Worm (Caenorhabditis elegans) whole organism, mixed stage, embryonic: ENCODE measurements around the gene ttr-53.

Experiments used
- M03D4.4 ChIP-seq: sonication (generic microtip); optimal IDR thresholded peaks from 2 replicates; lab custom pipeline; 2017; ENCODE audit warnings: mild to moderate bottlenecking, missing genetic modification characterization, missing compliant biosample characterization
- bed-3 ChIP-seq: fragments of 200-800 bp; sonication (Bioruptor generic); optimal IDR thresholded peaks from 3 replicates; lab custom pipeline; 2018; ENCODE audit warnings: mild to moderate bottlenecking, missing genetic modification characterization, moderate library complexity, missing compliant biosample characterization
- blmp-1 ChIP-seq: fragments of 150-350 bp; optimal IDR thresholded peaks from 2 replicates; lab custom pipeline; 2014; ENCODE audit warnings: missing biosample characterization, missing genetic modification characterization
- ceh-39 ChIP-seq: fragments of 150-350 bp; optimal IDR thresholded peaks from 2 replicates; lab custom pipeline; 2014; ENCODE audit warnings: missing biosample characterization, missing genetic modification characterization
- ceh-43 ChIP-seq: fragments of 200-800 bp; sonication (Bioruptor generic); optimal IDR thresholded peaks from 2 replicates; lab custom pipeline; 2018; ENCODE audit warnings: mild to moderate bottlenecking, missing genetic modification characterization, moderate library complexity, missing compliant biosample characterization
- ceh-83 ChIP-seq: fragments of 200-800 bp; sonication (Bioruptor generic); optimal IDR thresholded peaks from 2 replicates; lab custom pipeline; 2018; ENCODE audit warnings: mild to moderate bottlenecking, missing genetic modification characterization, missing compliant biosample characterization
- cnd-1 ChIP-seq: fragments of 200-800 bp; sonication (Bioruptor generic); optimal IDR thresholded peaks from 2 replicates; lab custom pipeline; 2018; ENCODE audit warnings: mild to moderate bottlenecking, missing genetic modification characterization, missing compliant biosample characterization
- drap-1 ChIP-seq: fragments of 200-800 bp; sonication (Bioruptor generic); optimal IDR thresholded peaks from 3 replicates; lab custom pipeline; 2018; ENCODE audit warnings: mild to moderate bottlenecking, missing genetic modification characterization, missing compliant biosample characterization
- elt-1 ChIP-seq: sonication (generic microtip); optimal IDR thresholded peaks from 2 replicates; lab custom pipeline; 2017; ENCODE audit warnings: missing genetic modification characterization, mild to moderate bottlenecking, missing compliant biosample characterization, antibody characterized with exemption, moderate library complexity, borderline replicate concordance; ENCODE audit not compliant: insufficient read depth
- elt-3 ChIP-seq: fragments of 150-350 bp; optimal IDR thresholded peaks from 2 replicates; lab custom pipeline; 2014; ENCODE audit warnings: missing biosample characterization, missing genetic modification characterization
- flh-1 ChIP-seq: fragments of 200-800 bp; sonication (Bioruptor generic); optimal IDR thresholded peaks from 2 replicates; lab custom pipeline; 2018; ENCODE audit warnings: mild to moderate bottlenecking, missing genetic modification characterization, moderate library complexity, missing compliant biosample characterization
- ham-2 ChIP-seq: fragments of 200-800 bp; sonication (Bioruptor generic); optimal IDR thresholded peaks from 2 replicates; lab custom pipeline; 2018; ENCODE audit warnings: mild to moderate bottlenecking, missing genetic modification characterization, missing compliant biosample characterization
- hlh-1 ChIP-seq: fragments of 150-350 bp; optimal IDR thresholded peaks from 2 replicates; lab custom pipeline; 2014; ENCODE audit warnings: missing biosample characterization, missing genetic modification reagents, missing genetic modification characterization
- lin-13 ChIP-seq: fragments of 150-350 bp; optimal IDR thresholded peaks from 2 replicates; lab custom pipeline; 2014; ENCODE audit warnings: missing biosample characterization, missing genetic modification characterization
- lin-32 ChIP-seq: fragments of 200-800 bp; sonication (Bioruptor generic); optimal IDR thresholded peaks from 2 replicates; lab custom pipeline; 2018; ENCODE audit warnings: mild to moderate bottlenecking, missing genetic modification characterization, missing compliant biosample characterization
- lsy-2 ChIP-seq: fragments of 150-350 bp; optimal IDR thresholded peaks from 2 replicates; lab custom pipeline; 2014; ENCODE audit warnings: missing biosample characterization, missing genetic modification characterization
- mab-5 ChIP-seq: fragments of 150-350 bp; optimal IDR thresholded peaks from 2 replicates; lab custom pipeline; 2014; ENCODE audit warnings: missing biosample characterization, missing genetic modification characterization
- mep-1 ChIP-seq: fragments of 150-350 bp; optimal IDR thresholded peaks from 2 replicates; lab custom pipeline; 2017; ENCODE audit warnings: missing biosample characterization, missing genetic modification reagents, missing genetic modification characterization, inconsistent platforms
- mls-2 ChIP-seq: sonication (generic microtip); optimal IDR thresholded peaks from 2 replicates; lab custom pipeline; 2016; ENCODE audit warnings: mild to moderate bottlenecking, missing genetic modification characterization, moderate library complexity, missing compliant biosample characterization
- nhr-12 ChIP-seq: fragments of 150-350 bp; optimal IDR thresholded peaks from 2 replicates; lab custom pipeline; 2014; ENCODE audit warnings: missing biosample characterization, missing genetic modification characterization
- nhr-2 ChIP-seq: fragments of 150-350 bp; optimal IDR thresholded peaks from 2 replicates; lab custom pipeline; 2014; ENCODE audit warnings: missing biosample characterization, missing genetic modification characterization
- nhr-237 ChIP-seq: fragments of 150-350 bp; optimal IDR thresholded peaks from 2 replicates; lab custom pipeline; 2014; ENCODE audit warnings: missing biosample characterization, missing genetic modification characterization
- nhr-28 ChIP-seq: fragments of 150-350 bp; optimal IDR thresholded peaks from 2 replicates; lab custom pipeline; 2014; ENCODE audit warnings: missing biosample characterization, missing genetic modification characterization
- pha-4 ChIP-seq: fragments of 150-350 bp; optimal IDR thresholded peaks from 2 replicates; lab custom pipeline; 2018; ENCODE audit warnings: missing biosample characterization, missing genetic modification reagents, missing genetic modification characterization
- sem-2 ChIP-seq: fragments of 200-800 bp; sonication (Bioruptor generic); optimal IDR thresholded peaks from 2 replicates; lab custom pipeline; 2018; ENCODE audit warnings: mild to moderate bottlenecking, missing genetic modification characterization, missing compliant biosample characterization
- snpc-4 ChIP-seq: fragments of 150-350 bp; optimal IDR thresholded peaks from 2 replicates; lab custom pipeline; 2014; ENCODE audit warnings: missing biosample characterization, missing genetic modification characterization
- sptf-1 ChIP-seq: sonication (generic microtip); optimal IDR thresholded peaks from 2 replicates; lab custom pipeline; 2017; ENCODE audit warnings: mild to moderate bottlenecking, missing genetic modification characterization, moderate library complexity, missing compliant biosample characterization
- tbx-8 ChIP-seq: fragments of 200-800 bp; sonication (Bioruptor generic); optimal IDR thresholded peaks from 2 replicates; lab custom pipeline; 2018; ENCODE audit warnings: mild to moderate bottlenecking, missing genetic modification characterization, moderate library complexity, missing compliant biosample characterization
- unc-120 ChIP-seq: sonication (generic microtip); optimal IDR thresholded peaks from 2 replicates; lab custom pipeline; 2017; ENCODE audit warnings: missing genetic modification characterization, missing compliant biosample characterization; ENCODE audit not compliant: poor library complexity, severe bottlenecking
- unc-39 ChIP-seq: fragments of 150-350 bp; optimal IDR thresholded peaks from 2 replicates; lab custom pipeline; 2014; ENCODE audit warnings: missing biosample characterization, missing genetic modification characterization
- unc-62 ChIP-seq: fragments of 150-350 bp; optimal IDR thresholded peaks from 2 replicates; lab custom pipeline; 2014; ENCODE audit warnings: missing biosample characterization, missing genetic modification reagents, missing genetic modification characterization
- ztf-11 ChIP-seq: fragments of 150-350 bp; optimal IDR thresholded peaks from 2 replicates; lab custom pipeline; 2014; ENCODE audit warnings: missing biosample characterization, missing genetic modification characterization

ttr-53 gene

ce11 chrIV:10137804-10138203 is 20.0 kb upstream of the ttr-53 start, which contains the start of gene K08F4.12:
TSS of gene K08F4.12 (plus strand) at chrIV:10138104.
- TF ChIP-seq ceh-39 (tag; lab: Kevin White, UChicago) (no peak), M03D4.4 (tag; lab: Kevin White, UChicago) (no peak), nhr-12 (tag; lab: Kevin White, UChicago) (no peak), snpc-4 (tag; lab: Kevin White, UChicago) (no peak), ceh-83 (no peak), mab-5 (tag; lab: Kevin White, UChicago) (no peak), unc-62 (GFP tag; lab: Kevin White, UChicago) (no peak)

DNA sequence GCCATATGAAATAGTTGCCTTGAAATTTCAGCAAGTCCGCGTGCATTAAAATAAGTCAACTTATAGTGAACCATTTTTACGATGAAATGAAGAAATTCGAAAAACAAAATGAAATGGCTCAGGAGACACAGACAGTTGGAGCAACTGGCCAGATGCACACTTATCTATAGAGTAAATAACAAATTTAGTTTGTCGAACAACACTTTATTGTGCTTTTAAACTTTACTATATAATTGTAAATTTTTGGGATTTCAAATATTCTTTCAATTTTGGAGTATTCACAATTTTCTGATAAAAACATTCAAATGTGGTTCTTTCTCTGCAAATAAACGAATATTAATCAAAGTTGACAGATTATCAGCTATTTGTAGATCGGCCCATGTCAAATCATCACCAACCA is 17.7 kb upstream of the ttr-53 start, which contains the start of gene gst-3:
Gene gst-3 (minus strand): TSS at position 101 of the 400 bp plus-strand sequence.
- TF ChIP-seq mep-1 (no peak), sptf-1 (tag; lab: Kevin White, UChicago) (no peak), unc-62 (GFP tag; lab: Kevin White, UChicago) (no peak), elt-1 (tag; lab: Kevin White, UChicago) (no peak), ceh-83 (no peak), nhr-2 (tag; lab: Kevin White, UChicago) (no peak), hlh-1 (tag; lab: Kevin White, UChicago) (no peak), ceh-43 (GFP tag; lab: Kevin White, UChicago) (no peak), lsy-2 (no peak), ceh-39 (tag; lab: Kevin White, UChicago) (no peak), unc-39 (tag; lab: Kevin White, UChicago) (no peak), lin-13 (tag; lab: Kevin White, UChicago) (no peak), pha-4 (no peak), drap-1 (GFP tag; lab: Kevin White, UChicago) (no peak), nhr-28 (tag; lab: Kevin White, UChicago) (no peak), lin-32 (GFP tag; lab: Kevin White, UChicago) (no peak)

- no peak for TF ChIP-seq cnd-1 (tag; lab: Kevin White, UChicago)
- no peak for TF ChIP-seq elt-1 (tag; lab: Kevin White, UChicago)
- no peak for TF ChIP-seq nhr-28 (tag; lab: Kevin White, UChicago)
- no peak for TF ChIP-seq ceh-43 (GFP tag; lab: Kevin White, UChicago)
- no peak for TF ChIP-seq lin-32 (GFP tag; lab: Kevin White, UChicago)
- no peak for TF ChIP-seq elt-3 (tag; lab: Kevin White, UChicago)
These were observed 15.8 kb upstream of the ttr-53 start, which contains the start of the genes gst-2, gst-4 and dhs-12 for ce11 chrIV:10141930-10142505. TSS of gene gst-2 (minus strand) at chrIV:10142061. TSS of gene gst-4 (plus strand) at chrIV:10142225. TSS of gene dhs-12 (plus strand) at chrIV:10142455.

ce11 chrIV:10143640-10144039 is 14.2 kb upstream of the ttr-53 start, which contains the start of gene msp-38:
TSS of gene msp-38 (minus strand) at chrIV:10143740.
- TF ChIP-seq nhr-28 (tag; lab: Kevin White, UChicago) (no peak), ham-2 (GFP tag; lab: Kevin White, UChicago) (no peak), cnd-1 (tag; lab: Kevin White, UChicago) (no peak), lin-13 (tag; lab: Kevin White, UChicago) (no peak), tbx-8 (GFP tag; lab: Kevin White, UChicago) (no peak), ceh-83 (no peak), nhr-12 (tag; lab: Kevin White, UChicago) (no peak), nhr-237 (tag; lab: Kevin White, UChicago) (no peak), nhr-2 (tag; lab: Kevin White, UChicago) (no peak), sem-2 (GFP tag; lab: Kevin White, UChicago) (no peak), elt-1 (tag; lab: Kevin White, UChicago) (no peak), ceh-43 (GFP tag; lab: Kevin White, UChicago) (no peak), drap-1 (GFP tag; lab: Kevin White, UChicago) (no peak), sptf-1 (tag; lab: Kevin White, UChicago) (no peak), bed-3 (GFP tag; lab: Kevin White, UChicago) (no peak), pha-4 (no peak), unc-62 (GFP tag; lab: Kevin White, UChicago) (no peak), flh-1 (no peak), elt-3 (tag; lab: Kevin White, UChicago) (no peak)

DNA sequence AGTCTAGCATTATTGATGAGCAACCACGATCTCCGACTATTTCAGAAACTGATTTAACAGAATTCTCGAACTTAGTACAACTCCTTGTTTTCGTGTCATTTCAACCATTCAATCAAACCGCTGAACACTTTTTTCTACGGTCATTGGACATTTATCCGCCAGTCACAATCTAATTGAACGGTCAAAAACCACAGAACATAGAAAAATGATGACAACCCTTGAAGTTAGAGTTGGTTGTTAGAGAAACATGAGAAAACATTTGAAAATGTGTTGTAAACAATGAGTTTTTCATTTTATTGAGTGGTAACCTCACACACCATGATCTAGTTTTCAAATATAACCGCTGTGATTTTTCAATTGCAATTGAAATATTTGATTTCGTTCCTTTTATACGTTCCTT is 13.4 kb upstream of the ttr-53 start:
- TF ChIP-seq pha-4 (no peak), elt-3 (tag; lab: Kevin White, UChicago) (no peak), ztf-11 (no peak), mls-2 (no peak), unc-120 (no peak), cnd-1 (tag; lab: Kevin White, UChicago) (no peak), hlh-1 (tag; lab: Kevin White, UChicago) (no peak), nhr-237 (tag; lab: Kevin White, UChicago) (no peak), sem-2 (GFP tag; lab: Kevin White, UChicago) (no peak), blmp-1 (tag; lab: Kevin White, UChicago) (no peak), lsy-2 (no peak), ceh-83 (no peak), ceh-43 (GFP tag; lab: Kevin White, UChicago) (no peak), mep-1 (no peak)
